Worm (Caenorhabditis elegans) whole organism, mixed stage, embryonic: Measurements from ENCODE around the gene Y26G10.6.

Experiments used
- bed-3 ChIP-seq: fragments of 200-800 bp; sonication (Bioruptor generic); optimal IDR thresholded peaks from 3 replicates; lab custom pipeline; 2018; ENCODE audit warnings: mild to moderate bottlenecking, missing genetic modification characterization, moderate library complexity, missing compliant biosample characterization
- ceh-39 ChIP-seq: fragments of 150-350 bp; optimal IDR thresholded peaks from 2 replicates; lab custom pipeline; 2014; ENCODE audit warnings: missing biosample characterization, missing genetic modification characterization
- cnd-1 ChIP-seq: fragments of 200-800 bp; sonication (Bioruptor generic); optimal IDR thresholded peaks from 2 replicates; lab custom pipeline; 2018; ENCODE audit warnings: mild to moderate bottlenecking, missing genetic modification characterization, missing compliant biosample characterization
- drap-1 ChIP-seq: fragments of 200-800 bp; sonication (Bioruptor generic); optimal IDR thresholded peaks from 3 replicates; lab custom pipeline; 2018; ENCODE audit warnings: mild to moderate bottlenecking, missing genetic modification characterization, missing compliant biosample characterization
- elt-1 ChIP-seq: sonication (generic microtip); optimal IDR thresholded peaks from 2 replicates; lab custom pipeline; 2017; ENCODE audit warnings: missing genetic modification characterization, mild to moderate bottlenecking, missing compliant biosample characterization, antibody characterized with exemption, moderate library complexity, borderline replicate concordance; ENCODE audit not compliant: insufficient read depth
- elt-3 ChIP-seq: fragments of 150-350 bp; optimal IDR thresholded peaks from 2 replicates; lab custom pipeline; 2014; ENCODE audit warnings: missing biosample characterization, missing genetic modification characterization
- flh-1 ChIP-seq: fragments of 200-800 bp; sonication (Bioruptor generic); optimal IDR thresholded peaks from 2 replicates; lab custom pipeline; 2018; ENCODE audit warnings: mild to moderate bottlenecking, missing genetic modification characterization, moderate library complexity, missing compliant biosample characterization
- ham-2 ChIP-seq: fragments of 200-800 bp; sonication (Bioruptor generic); optimal IDR thresholded peaks from 2 replicates; lab custom pipeline; 2018; ENCODE audit warnings: mild to moderate bottlenecking, missing genetic modification characterization, missing compliant biosample characterization
- hlh-1 ChIP-seq: fragments of 150-350 bp; optimal IDR thresholded peaks from 2 replicates; lab custom pipeline; 2014; ENCODE audit warnings: missing biosample characterization, missing genetic modification reagents, missing genetic modification characterization
- lin-13 ChIP-seq: fragments of 150-350 bp; optimal IDR thresholded peaks from 2 replicates; lab custom pipeline; 2014; ENCODE audit warnings: missing biosample characterization, missing genetic modification characterization
- lin-32 ChIP-seq: fragments of 200-800 bp; sonication (Bioruptor generic); optimal IDR thresholded peaks from 2 replicates; lab custom pipeline; 2018; ENCODE audit warnings: mild to moderate bottlenecking, missing genetic modification characterization, missing compliant biosample characterization
- lsy-2 ChIP-seq: fragments of 150-350 bp; optimal IDR thresholded peaks from 2 replicates; lab custom pipeline; 2014; ENCODE audit warnings: missing biosample characterization, missing genetic modification characterization
- mab-5 ChIP-seq: fragments of 150-350 bp; optimal IDR thresholded peaks from 2 replicates; lab custom pipeline; 2014; ENCODE audit warnings: missing biosample characterization, missing genetic modification characterization
- mep-1 ChIP-seq: fragments of 150-350 bp; optimal IDR thresholded peaks from 2 replicates; lab custom pipeline; 2017; ENCODE audit warnings: missing biosample characterization, missing genetic modification reagents, missing genetic modification characterization, inconsistent platforms
- mls-2 ChIP-seq: sonication (generic microtip); optimal IDR thresholded peaks from 2 replicates; lab custom pipeline; 2016; ENCODE audit warnings: mild to moderate bottlenecking, missing genetic modification characterization, moderate library complexity, missing compliant biosample characterization
- nhr-12 ChIP-seq: fragments of 150-350 bp; optimal IDR thresholded peaks from 2 replicates; lab custom pipeline; 2014; ENCODE audit warnings: missing biosample characterization, missing genetic modification characterization
- nhr-2 ChIP-seq: fragments of 150-350 bp; optimal IDR thresholded peaks from 2 replicates; lab custom pipeline; 2014; ENCODE audit warnings: missing biosample characterization, missing genetic modification characterization
- nhr-237 ChIP-seq: fragments of 150-350 bp; optimal IDR thresholded peaks from 2 replicates; lab custom pipeline; 2014; ENCODE audit warnings: missing biosample characterization, missing genetic modification characterization
- nhr-28 ChIP-seq: fragments of 150-350 bp; optimal IDR thresholded peaks from 2 replicates; lab custom pipeline; 2014; ENCODE audit warnings: missing biosample characterization, missing genetic modification characterization
- nhr-76 ChIP-seq: sonication (generic microtip); optimal IDR thresholded peaks from 2 replicates; lab custom pipeline; 2017; ENCODE audit warnings: missing biosample characterization, missing genetic modification characterization
- pha-4 ChIP-seq: fragments of 150-350 bp; optimal IDR thresholded peaks from 2 replicates; lab custom pipeline; 2018; ENCODE audit warnings: missing biosample characterization, missing genetic modification reagents, missing genetic modification characterization
- sem-2 ChIP-seq: fragments of 200-800 bp; sonication (Bioruptor generic); optimal IDR thresholded peaks from 2 replicates; lab custom pipeline; 2018; ENCODE audit warnings: mild to moderate bottlenecking, missing genetic modification characterization, missing compliant biosample characterization
- sptf-1 ChIP-seq: sonication (generic microtip); optimal IDR thresholded peaks from 2 replicates; lab custom pipeline; 2017; ENCODE audit warnings: mild to moderate bottlenecking, missing genetic modification characterization, moderate library complexity, missing compliant biosample characterization
- tbx-8 ChIP-seq: fragments of 200-800 bp; sonication (Bioruptor generic); optimal IDR thresholded peaks from 2 replicates; lab custom pipeline; 2018; ENCODE audit warnings: mild to moderate bottlenecking, missing genetic modification characterization, moderate library complexity, missing compliant biosample characterization
- unc-120 ChIP-seq: sonication (generic microtip); optimal IDR thresholded peaks from 2 replicates; lab custom pipeline; 2017; ENCODE audit warnings: missing genetic modification characterization, missing compliant biosample characterization; ENCODE audit not compliant: poor library complexity, severe bottlenecking
- unc-39 ChIP-seq: fragments of 150-350 bp; optimal IDR thresholded peaks from 2 replicates; lab custom pipeline; 2014; ENCODE audit warnings: missing biosample characterization, missing genetic modification characterization
- unc-62 ChIP-seq: fragments of 150-350 bp; optimal IDR thresholded peaks from 2 replicates; lab custom pipeline; 2014; ENCODE audit warnings: missing biosample characterization, missing genetic modification reagents, missing genetic modification characterization
- zip-8 ChIP-seq: fragments of 150-350 bp; optimal IDR thresholded peaks from 2 replicates; lab custom pipeline; 2014; ENCODE audit warnings: missing biosample characterization, missing genetic modification characterization
- ztf-11 ChIP-seq: fragments of 150-350 bp; optimal IDR thresholded peaks from 2 replicates; lab custom pipeline; 2014; ENCODE audit warnings: missing biosample characterization, missing genetic modification characterization

Gene Y26G10.6

DNA sequence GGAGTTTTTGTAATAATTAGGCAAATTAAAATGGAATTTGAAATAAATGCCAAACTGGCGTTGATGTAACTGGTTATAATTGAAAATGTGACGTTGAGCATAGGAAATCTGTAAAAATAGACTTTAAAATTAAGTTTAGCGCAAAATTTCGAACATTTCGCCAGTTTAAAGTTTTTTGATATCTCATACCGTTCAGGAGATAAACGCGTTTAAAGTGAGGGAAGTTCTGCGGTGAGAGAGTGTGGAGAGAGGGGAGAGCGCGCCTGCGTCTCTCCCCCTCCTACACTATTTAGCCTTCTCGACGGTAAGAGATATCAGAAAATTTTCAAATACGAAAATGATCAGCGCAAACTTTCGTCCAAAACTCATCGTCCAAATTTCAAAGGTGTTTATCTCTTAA is 23.2 kb upstream of the Y26G10.6 start, which contains the start of gene str-92:
Gene str-92, minus strand, starts transcription at position 101 of the 400 bp plus-strand sequence.
- TF ChIP-seq nhr-2 (tag; lab: Kevin White, UChicago) (no peak), nhr-28 (tag; lab: Kevin White, UChicago) (no peak), sem-2 (GFP tag; lab: Kevin White, UChicago) (no peak), zip-8 (tag; lab: Kevin White, UChicago) (no peak), pha-4 (tag; lab: Kevin White, UChicago) (no peak), ham-2 (GFP tag; lab: Kevin White, UChicago) (no peak), bed-3 (GFP tag; lab: Kevin White, UChicago) (no peak), elt-1 (no peak), ceh-39 (tag; lab: Kevin White, UChicago) (no peak), sptf-1 (tag; lab: Kevin White, UChicago) (no peak), tbx-8 (GFP tag; lab: Kevin White, UChicago) (no peak), lin-13 (no peak), hlh-1 (no peak), elt-3 (no peak), unc-39 (tag; lab: Kevin White, UChicago) (no peak), lsy-2 (tag; lab: Kevin White, UChicago) (no peak), unc-62 (GFP tag; lab: Kevin White, UChicago) (no peak)

DNA sequence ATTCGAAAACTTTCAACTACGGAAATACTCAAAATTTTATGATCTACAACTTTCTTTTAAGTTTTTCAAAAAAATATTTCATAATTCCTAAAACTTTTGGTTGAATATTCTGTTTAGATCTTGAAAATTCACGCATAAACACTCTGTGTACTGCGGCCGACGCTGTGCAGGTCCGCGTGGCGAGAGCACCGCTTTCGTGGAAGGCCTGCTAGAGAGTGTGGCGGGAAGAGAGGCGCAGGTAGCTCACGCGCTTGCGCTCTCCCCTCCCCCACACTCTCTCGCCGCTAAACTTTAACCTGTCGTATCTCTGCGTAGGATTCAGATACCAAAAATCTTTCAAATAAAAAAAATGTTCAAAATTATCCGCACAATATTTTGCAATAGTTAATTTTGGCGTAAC is 16.5 kb upstream of the Y26G10.6 start:
- TF ChIP-seq elt-1: no peak
- TF ChIP-seq unc-120 (tag; lab: Kevin White, UChicago): no peak
- no peak for TF ChIP-seq cnd-1 (tag; lab: Kevin White, UChicago)
- TF ChIP-seq unc-62 (GFP tag; lab: Kevin White, UChicago): no peak
- TF ChIP-seq zip-8 (tag; lab: Kevin White, UChicago): no peak
- TF ChIP-seq elt-3: no peak
- TF ChIP-seq nhr-76: no peak
- TF ChIP-seq sem-2 (GFP tag; lab: Kevin White, UChicago): no peak

ce11 chrV:17683763-17684162 is 16.0 kb upstream of the Y26G10.6 start, which contains the start of gene F59A1.15:
Gene F59A1.15, minus strand, starts transcription at chrV:17683863.
- TF ChIP-seq mep-1 (tag; lab: Kevin White, UChicago) (no peak), elt-3 (no peak), nhr-28 (tag; lab: Kevin White, UChicago) (no peak), ztf-11 (tag; lab: Kevin White, UChicago) (no peak), drap-1 (no peak), lsy-2 (tag; lab: Kevin White, UChicago) (no peak), zip-8 (tag; lab: Kevin White, UChicago) (no peak), mls-2 (tag; lab: Kevin White, UChicago) (no peak), elt-1 (no peak), lin-32 (GFP tag; lab: Kevin White, UChicago) (no peak), nhr-2 (tag; lab: Kevin White, UChicago) (no peak), sptf-1 (tag; lab: Kevin White, UChicago) (no peak), unc-62 (GFP tag; lab: Kevin White, UChicago) (no peak)

DNA sequence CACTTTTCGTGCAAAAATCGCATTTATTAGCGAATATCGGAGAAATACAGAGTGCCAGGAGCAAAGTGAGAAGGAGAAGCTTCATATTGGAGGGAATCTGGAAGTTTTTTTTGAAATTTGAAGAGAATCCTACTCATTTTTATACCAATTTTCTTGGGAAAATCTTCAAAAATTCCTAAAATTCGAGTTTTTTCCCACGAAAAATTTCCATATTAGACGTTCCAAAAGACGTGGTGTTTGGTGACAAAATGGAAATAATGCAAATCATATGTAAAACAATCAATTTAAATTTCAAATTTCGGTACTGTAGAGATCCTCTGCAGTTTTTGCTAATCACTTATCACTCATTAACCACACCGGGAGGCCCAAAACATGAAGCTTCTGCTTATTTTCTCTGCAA is 14.9 kb upstream of the Y26G10.6 start, which contains the start of the genes F59A1.16 and F59A1.6:
Gene F59A1.16, minus strand, starts transcription at position 101 of the 400 bp plus-strand sequence.
Gene F59A1.6, plus strand, starts transcription at position 285 of the 400 bp plus-strand sequence.
- TF ChIP-seq nhr-237 (tag; lab: Kevin White, UChicago) (no peak), tbx-8 (GFP tag; lab: Kevin White, UChicago) (no peak), ham-2 (GFP tag; lab: Kevin White, UChicago) (no peak), unc-120 (tag; lab: Kevin White, UChicago) (no peak)

DNA sequence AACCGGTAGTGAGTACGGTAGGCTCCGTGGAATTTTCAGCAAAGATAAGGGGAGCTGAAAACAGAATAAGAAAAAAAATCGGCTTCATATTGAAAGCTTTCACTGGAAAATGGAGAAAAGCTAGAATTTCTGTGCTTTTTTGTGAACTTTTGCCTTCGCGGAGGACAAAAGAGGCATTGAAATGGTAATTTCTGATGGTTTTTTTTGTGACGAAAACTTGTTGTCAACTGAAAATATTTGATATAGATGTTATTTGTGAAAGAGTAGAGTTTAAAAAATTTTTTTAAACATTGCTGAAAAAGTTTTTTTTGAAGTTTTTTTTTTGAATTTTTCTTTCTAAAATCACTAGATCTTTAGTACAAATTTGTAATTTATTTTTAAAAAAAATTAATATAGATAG is 12.9 kb upstream of the Y26G10.6 start, which contains the start of gene F59A1.18:
Gene F59A1.18, minus strand, starts transcription at position 101 of the 400 bp plus-strand sequence.
- TF ChIP-seq drap-1 (no peak), nhr-12 (tag; lab: Kevin White, UChicago) (no peak), sptf-1 (tag; lab: Kevin White, UChicago) (no peak), mls-2 (tag; lab: Kevin White, UChicago) (no peak), ceh-39 (tag; lab: Kevin White, UChicago) (no peak), mab-5 (no peak), flh-1 (GFP tag; lab: Kevin White, UChicago) (no peak), nhr-237 (tag; lab: Kevin White, UChicago) (no peak), unc-39 (tag; lab: Kevin White, UChicago) (no peak), zip-8 (tag; lab: Kevin White, UChicago) (no peak)
